Fruit fly (Drosophila melanogaster) whole organism, embryonic: ENCODE results near the gene CG5731.

Experiments used
- ATbp ChIP-seq: fragments of 200-800 bp; sonication (Bioruptor generic); optimal IDR thresholded peaks from 2 replicates; lab custom pipeline; 2017; ENCODE audit warnings: missing biosample characterization, mild to moderate bottlenecking, missing genetic modification characterization, missing genetic modification reagents
- Bgb ChIP-seq: fragments of 200-800 bp; sonication (Bioruptor generic); IDR thresholded peaks from 2 replicates; pipeline ENCODE4 v1.3.6; 2022; ENCODE audit warnings: missing biosample characterization, missing genetic modification characterization; ENCODE audit not compliant: partially characterized antibody
- CG10543 ChIP-seq: fragments of 200-800 bp; sonication (Bioruptor generic); optimal IDR thresholded peaks from 3 replicates; lab custom pipeline; 2017; ENCODE audit warnings: missing biosample characterization, mild to moderate bottlenecking, missing genetic modification characterization, moderate library complexity
- CG11696 ChIP-seq: fragments of 200-800 bp; sonication (Bioruptor generic); IDR thresholded peaks from 2 replicates; pipeline ENCODE4 v1.3.6; 2022; ENCODE audit warnings: missing biosample characterization, missing genetic modification characterization
- CG12236 ChIP-seq: fragments of 200-800 bp; sonication (Bioruptor generic); optimal IDR thresholded peaks from 2 replicates; lab custom pipeline; 2016; ENCODE audit warnings: missing biosample characterization, missing genetic modification characterization
- CG14710 ChIP-seq: fragments of 200-800 bp; sonication (Bioruptor generic); optimal IDR thresholded peaks from 3 replicates; lab custom pipeline; 2019; ENCODE audit warnings: missing biosample characterization, mild to moderate bottlenecking, missing genetic modification characterization, moderate library complexity
- CG16815 ChIP-seq: fragments of 200-800 bp; sonication (Bioruptor generic); optimal IDR thresholded peaks from 3 replicates; lab custom pipeline; 2017; ENCODE audit warnings: missing biosample characterization, mild to moderate bottlenecking, missing genetic modification characterization
- CG17359 ChIP-seq: fragments of 200-800 bp; sonication (Bioruptor generic); optimal IDR thresholded peaks from 3 replicates; lab custom pipeline; 2018; ENCODE audit warnings: missing biosample characterization, mild to moderate bottlenecking, missing genetic modification characterization, moderate library complexity
- CG17568 ChIP-seq: fragments of 200-800 bp; sonication (Bioruptor generic); optimal IDR thresholded peaks from 2 replicates; lab custom pipeline; 2018; ENCODE audit warnings: missing biosample characterization, mild to moderate bottlenecking, missing genetic modification characterization, moderate library complexity
- CG18619 ChIP-seq: fragments of 200-800 bp; sonication (Bioruptor generic); optimal IDR thresholded peaks from 3 replicates; lab custom pipeline; 2017; ENCODE audit warnings: missing biosample characterization, mild to moderate bottlenecking, missing genetic modification characterization
- CG2129 ChIP-seq: fragments of 200-800 bp; sonication (Bioruptor generic); IDR thresholded peaks from 2 replicates; pipeline ENCODE4 v1.3.6; 2022; ENCODE audit warnings: missing biosample characterization, missing genetic modification characterization; ENCODE audit not compliant: partially characterized antibody
- CG30403 ChIP-seq: fragments of 200-800 bp; sonication (Bioruptor generic); optimal IDR thresholded peaks from 3 replicates; lab custom pipeline; 2016; ENCODE audit warnings: missing biosample characterization, missing genetic modification characterization
- CG42726 ChIP-seq: fragments of 200-800 bp; sonication (Bioruptor generic); IDR thresholded peaks from 2 replicates; pipeline ENCODE4 v1.3.6; 2022; ENCODE audit warnings: missing biosample characterization, missing genetic modification characterization; ENCODE audit not compliant: partially characterized antibody
- CG6254 ChIP-seq: fragments of 200-800 bp; sonication (Bioruptor generic); optimal IDR thresholded peaks from 3 replicates; lab custom pipeline; 2017; ENCODE audit warnings: mild to moderate bottlenecking, missing biosample characterization, missing genetic modification reagents, missing genetic modification characterization
- CG7786 ChIP-seq: fragments of 200-800 bp; sonication (Bioruptor generic); optimal IDR thresholded peaks from 2 replicates; lab custom pipeline; 2016; ENCODE audit warnings: missing biosample characterization, missing genetic modification characterization
- CG7839 ChIP-seq: fragments of 200-800 bp; sonication (Bioruptor generic); optimal IDR thresholded peaks from 3 replicates; lab custom pipeline; 2018; ENCODE audit warnings: missing biosample characterization, mild to moderate bottlenecking, missing genetic modification characterization, moderate library complexity
- CG7928 ChIP-seq: fragments of 200-800 bp; sonication (Bioruptor generic); optimal IDR thresholded peaks from 2 replicates; lab custom pipeline; 2017; ENCODE audit warnings: missing biosample characterization, mild to moderate bottlenecking, missing genetic modification characterization
- CG9215 ChIP-seq: fragments of 200-800 bp; sonication (Bioruptor generic); IDR thresholded peaks from 2 replicates; pipeline ENCODE4 v1.3.6; 2022; ENCODE audit warnings: missing biosample characterization, missing genetic modification characterization
- CG9609 ChIP-seq: fragments of 200-800 bp; sonication (Bioruptor generic); optimal IDR thresholded peaks from 3 replicates; lab custom pipeline; 2016; ENCODE audit warnings: missing biosample characterization, missing genetic modification characterization
- D ChIP-seq, 2 experiments: fragments of 200-800 bp in 1 of 2; fragments of >200 bp in 1 of 2; sonication (Bioruptor generic) in 1 of 2; optimal IDR thresholded peaks; 2 replicates in 1 of 2; 3 replicates in 1 of 2; lab custom pipeline; 2017; ENCODE audit warnings: mild to moderate bottlenecking in 1 of 2, missing biosample characterization in 1 of 2, missing genetic modification characterization in 1 of 2, missing genetic modification reagents in 1 of 2
- ERR ChIP-seq: fragments of 200-800 bp; sonication (Bioruptor generic); optimal IDR thresholded peaks from 2 replicates; lab custom pipeline; 2016; ENCODE audit warnings: missing biosample characterization, missing genetic modification characterization
- Fer3 ChIP-seq: fragments of 200-800 bp; sonication (Bioruptor generic); optimal IDR thresholded peaks from 2 replicates; lab custom pipeline; 2018; ENCODE audit warnings: missing biosample characterization, mild to moderate bottlenecking, missing genetic modification characterization, moderate library complexity
- GATAe ChIP-seq: fragments of 200-800 bp; sonication (Bioruptor generic); conservative IDR thresholded peaks from 2 replicates; pipeline ENCODE4 v1.3.6; 2022; ENCODE audit warnings: missing biosample characterization, missing genetic modification characterization
- Hand ChIP-seq: fragments of 200-800 bp; sonication (Bioruptor generic); optimal IDR thresholded peaks from 2 replicates; lab custom pipeline; 2017; ENCODE audit warnings: mild to moderate bottlenecking, missing biosample characterization, missing genetic modification reagents, missing genetic modification characterization
- Hmr ChIP-seq: fragments of 200-800 bp; sonication (Bioruptor generic); optimal IDR thresholded peaks from 3 replicates; lab custom pipeline; 2017; ENCODE audit warnings: mild to moderate bottlenecking, missing biosample characterization, missing genetic modification reagents, missing genetic modification characterization
- NC2β ChIP-seq: fragments of 200-800 bp; sonication (Bioruptor generic); optimal IDR thresholded peaks from 2 replicates; lab custom pipeline; 2016; ENCODE audit warnings: missing biosample characterization, missing genetic modification characterization
- NfI ChIP-seq: fragments of 200-800 bp; sonication (Bioruptor generic); optimal IDR thresholded peaks from 3 replicates; lab custom pipeline; 2018; ENCODE audit warnings: missing biosample characterization, mild to moderate bottlenecking, missing genetic modification characterization, moderate library complexity
- Opbp ChIP-seq: fragments of 200-800 bp; sonication (Bioruptor generic); IDR thresholded peaks from 3 replicates; pipeline ENCODE4 v1.3.6; 2022; ENCODE audit warnings: missing biosample characterization, missing genetic modification characterization; ENCODE audit not compliant: partially characterized antibody
- Six4 ChIP-seq: fragments of 200-800 bp; sonication (Bioruptor generic); optimal IDR thresholded peaks from 2 replicates; lab custom pipeline; 2016; ENCODE audit warnings: missing biosample characterization, missing genetic modification characterization
- Sry-β ChIP-seq: fragments of 200-800 bp; sonication (Bioruptor generic); optimal IDR thresholded peaks from 2 replicates; lab custom pipeline; 2018; ENCODE audit warnings: missing biosample characterization, mild to moderate bottlenecking, missing genetic modification characterization, moderate library complexity
- Tbp ChIP-seq: fragments of >200 bp; optimal IDR thresholded peaks from 2 replicates; lab custom pipeline; 2018; ENCODE audit warnings: missing biosample characterization, missing genetic modification characterization
- ato ChIP-seq: fragments of 200-800 bp; sonication (Bioruptor generic); IDR thresholded peaks from 2 replicates; pipeline ENCODE4 v1.3.6; 2022; ENCODE audit warnings: missing biosample characterization, missing genetic modification characterization; ENCODE audit not compliant: partially characterized antibody
- dimm ChIP-seq: fragments of 200-800 bp; sonication (Bioruptor generic); IDR thresholded peaks from 2 replicates; pipeline ENCODE4 v1.3.6; 2022; ENCODE audit warnings: missing biosample characterization, missing genetic modification characterization
- dm ChIP-seq: fragments of 200-800 bp; sonication (Bioruptor generic); optimal IDR thresholded peaks from 3 replicates; lab custom pipeline; 2016; ENCODE audit warnings: missing biosample characterization, missing genetic modification characterization
- dmrt99B ChIP-seq: fragments of 200-800 bp; sonication (Bioruptor generic); optimal IDR thresholded peaks from 2 replicates; lab custom pipeline; 2018; ENCODE audit warnings: missing biosample characterization, mild to moderate bottlenecking, missing genetic modification characterization, moderate library complexity
- fru ChIP-seq: fragments of >200 bp; optimal IDR thresholded peaks from 2 replicates; lab custom pipeline; 2017
- grau ChIP-seq: fragments of 200-800 bp; optimal IDR thresholded peaks from 3 replicates; lab custom pipeline; 2019; ENCODE audit warnings: missing biosample characterization, mild to moderate bottlenecking, missing genetic modification characterization, moderate library complexity
- ham ChIP-seq: fragments of 200-800 bp; sonication (Bioruptor generic); IDR thresholded peaks from 2 replicates; pipeline ENCODE4 v1.3.6; 2022; ENCODE audit warnings: missing biosample characterization, missing genetic modification characterization
- jigr1 ChIP-seq: fragments of 200-800 bp; sonication (Bioruptor generic); IDR thresholded peaks from 3 replicates; pipeline ENCODE4 v1.3.6; 2022; ENCODE audit warnings: missing biosample characterization, missing genetic modification characterization
- jing ChIP-seq: fragments of 200-800 bp; sonication (Bioruptor generic); optimal IDR thresholded peaks from 2 replicates; lab custom pipeline; 2018; ENCODE audit warnings: missing biosample characterization, mild to moderate bottlenecking, missing genetic modification characterization
- kah ChIP-seq: fragments of 200-800 bp; sonication (Bioruptor generic); optimal IDR thresholded peaks from 2 replicates; lab custom pipeline; 2018; ENCODE audit warnings: missing biosample characterization, mild to moderate bottlenecking, missing genetic modification characterization
- knrl ChIP-seq: fragments of 200-800 bp; sonication (Bioruptor generic); IDR thresholded peaks from 3 replicates; pipeline ENCODE4 v1.3.6; 2022; ENCODE audit warnings: missing biosample characterization, missing genetic modification characterization; ENCODE audit not compliant: partially characterized antibody
- lbe ChIP-seq: fragments of 200-800 bp; sonication (Bioruptor generic); optimal IDR thresholded peaks from 2 replicates; lab custom pipeline; 2016; ENCODE audit warnings: missing biosample characterization, mild to moderate bottlenecking, missing genetic modification characterization
- lmd ChIP-seq: fragments of 200-800 bp; sonication (Bioruptor generic); IDR thresholded peaks from 2 replicates; pipeline ENCODE4 v1.3.6; 2022; ENCODE audit warnings: missing biosample characterization, missing genetic modification characterization
- nerfin-2 ChIP-seq: fragments of 200-800 bp; sonication (Bioruptor generic); IDR thresholded peaks from 2 replicates; pipeline ENCODE4 v1.3.6; 2022; ENCODE audit warnings: missing biosample characterization, missing genetic modification characterization; ENCODE audit not compliant: partially characterized antibody
- pb ChIP-seq: fragments of 200-800 bp; sonication (Bioruptor generic); optimal IDR thresholded peaks from 3 replicates; lab custom pipeline; 2016; ENCODE audit warnings: missing biosample characterization, missing genetic modification characterization
- schlank ChIP-seq: fragments of 200-800 bp; sonication (Bioruptor generic); optimal IDR thresholded peaks from 2 replicates; lab custom pipeline; 2018; ENCODE audit warnings: missing biosample characterization, mild to moderate bottlenecking, missing genetic modification characterization
- trh ChIP-seq: fragments of 200-800 bp; sonication (Bioruptor generic); optimal IDR thresholded peaks from 2 replicates; lab custom pipeline; 2016; ENCODE audit warnings: missing biosample characterization, missing genetic modification characterization
- unpg ChIP-seq: fragments of 200-800 bp; sonication (Bioruptor generic); optimal IDR thresholded peaks from 3 replicates; lab custom pipeline; 2018; ENCODE audit warnings: missing biosample characterization, mild to moderate bottlenecking, missing genetic modification characterization, moderate library complexity

The CG5731 gene

DNA sequence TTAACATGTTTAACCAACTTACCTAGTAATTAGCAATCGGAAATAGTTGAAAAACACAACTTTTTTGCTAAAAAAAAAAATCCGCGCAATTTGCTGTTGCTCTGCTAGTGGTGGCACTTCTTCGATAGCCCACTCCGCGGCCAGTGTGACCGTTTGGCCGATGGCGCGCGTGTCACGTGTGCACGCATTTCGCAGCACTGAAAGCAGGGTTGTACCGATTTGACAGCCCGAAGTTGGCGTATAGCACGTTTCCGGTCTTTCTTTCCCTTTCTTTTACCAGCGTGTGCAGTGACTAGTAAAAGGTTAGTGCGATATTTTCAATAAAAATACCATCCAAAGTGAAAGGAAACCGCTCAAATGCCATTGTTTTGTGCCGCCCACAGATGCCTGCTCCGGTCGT, 8.7 kb downstream of the CG5731 start, which contains the start of the genes Ripalpha and RpL7 (continued):
- TF ChIP-seq schlank (tag; lab: Kevin White, UChicago) (peak; percentile 99), jigr1 (peak; percentile 50; the same call in 1 of the 3 replicates), Fer3 (peak; percentile 97), trh (peak; percentile 98), CG16815 (GFP tag; lab: Kevin White, UChicago) (peak; percentile 95), pb (GFP tag; lab: Kevin White, UChicago) (peak; percentile 97), ERR (GFP tag; lab: Kevin White, UChicago) (peak; percentile 97), CG17568 (GFP tag; lab: Kevin White, UChicago) (peak; percentile 95), CG7839 (tag; lab: Kevin White, UChicago) (peak; percentile 90), CG12236 (peak; percentile 98), NC2β (peak; percentile 100), lmd (peak; percentile 93), D (optimal IDR thresholded peaks at IDR 0.05; lab: Kevin White, UChicago) (no peak), D (GFP tag; optimal IDR thresholded peaks at IDR 0.05; lab: Kevin White, UChicago) (peak; percentile 93), CG17359 (tag; lab: Kevin White, UChicago) (peak; percentile 96), ATbp (peak; percentile 98), lbe (GFP tag; lab: Kevin White, UChicago) (peak; percentile 91), jing (peak; percentile 88), CG18619 (GFP tag; lab: Kevin White, UChicago) (peak; percentile 99), Six4 (GFP tag; lab: Kevin White, UChicago) (peak; percentile 89), CG9609 (GFP tag; lab: Kevin White, UChicago) (peak; percentile 98), GATAe (peak; percentile 81), Bgb (GFP tag; lab: Robert Waterston, UW) (peak; percentile 98), CG2129 (peak; percentile 48), nerfin-2 (GFP tag; lab: Robert Waterston, UW) (peak; percentile 79), CG42726 (peak; percentile 99), grau (tag; lab: Kevin White, UChicago) (peak; percentile 88), ato (GFP tag; lab: Robert Waterston, UW) (peak; percentile 90), CG7786 (GFP tag; lab: Kevin White, UChicago) (peak; percentile 98), dimm (GFP tag; lab: Robert Waterston, UW) (peak; percentile 94), CG6254 (GFP tag; lab: Kevin White, UChicago) (peak; percentile 90), fru (no peak), unpg (GFP tag; lab: Kevin White, UChicago) (peak; percentile 95), Sry-β (GFP tag; lab: Kevin White, UChicago) (peak; percentile 76), CG7928 (GFP tag; lab: Kevin White, UChicago) (peak; percentile 82), Hand (GFP tag; lab: Kevin White, UChicago) (peak; percentile 93), CG10543 (peak; percentile 99), dmrt99B (peak; percentile 84), NfI (GFP tag; lab: Kevin White, UChicago) (peak; percentile 99), Opbp (GFP tag; lab: Robert Waterston, UW) (peak; percentile 98), CG14710 (tag; lab: Kevin White, UChicago) (peak; percentile 97), dm (peak; percentile 100), CG9215 (GFP tag; lab: Robert Waterston, UW) (peak; percentile 83), knrl (peak; percentile 94), ham (GFP tag; lab: Robert Waterston, UW) (peak; percentile 96), CG11696 (GFP tag; lab: Robert Waterston, UW) (peak; percentile 83), Tbp (no peak), Hmr (GFP tag; lab: Kevin White, UChicago) (peak; percentile 100), CG30403 (GFP tag; lab: Kevin White, UChicago) (peak; percentile 96), kah (GFP tag; lab: Kevin White, UChicago) (peak; percentile 91)
